Worm (Caenorhabditis elegans) whole organism, mixed stage, embryonic: ENCODE data around the gene nep-22.

Experiments used
- ceh-39 ChIP-seq: fragments of 150-350 bp; optimal IDR thresholded peaks from 2 replicates; lab custom pipeline; 2014; ENCODE audit warnings: missing biosample characterization, missing genetic modification characterization
- ham-2 ChIP-seq: fragments of 200-800 bp; sonication (Bioruptor generic); optimal IDR thresholded peaks from 2 replicates; lab custom pipeline; 2018; ENCODE audit warnings: mild to moderate bottlenecking, missing genetic modification characterization, missing compliant biosample characterization
- lsy-2 ChIP-seq: fragments of 150-350 bp; optimal IDR thresholded peaks from 2 replicates; lab custom pipeline; 2014; ENCODE audit warnings: missing biosample characterization, missing genetic modification characterization
- nhr-237 ChIP-seq: fragments of 150-350 bp; optimal IDR thresholded peaks from 2 replicates; lab custom pipeline; 2014; ENCODE audit warnings: missing biosample characterization, missing genetic modification characterization
- nhr-76 ChIP-seq: sonication (generic microtip); optimal IDR thresholded peaks from 2 replicates; lab custom pipeline; 2017; ENCODE audit warnings: missing biosample characterization, missing genetic modification characterization
- zip-8 ChIP-seq: fragments of 150-350 bp; optimal IDR thresholded peaks from 2 replicates; lab custom pipeline; 2014; ENCODE audit warnings: missing biosample characterization, missing genetic modification characterization

- TF ChIP-seq lsy-2 (tag; lab: Kevin White, UChicago) = no peak
- no peak for TF ChIP-seq ceh-39 (tag; lab: Kevin White, UChicago)
- no peak for TF ChIP-seq nhr-237
- no peak for TF ChIP-seq ham-2 (GFP tag; lab: Kevin White, UChicago)
- no peak for TF ChIP-seq nhr-76 (tag; lab: Kevin White, UChicago)
- no peak for TF ChIP-seq zip-8 (tag; lab: Kevin White, UChicago)
Measured at ce11 chrX:9035142-9035541, 788 bp downstream of the nep-22 start.
